Fruit fly (Drosophila melanogaster) whole organism, prepupa: Measurements from ENCODE around the gene dhd.

Source experiments
- CG10631 ChIP-seq: fragments of 200-800 bp; sonication (Bioruptor generic); optimal IDR thresholded peaks from 2 replicates; lab custom pipeline; 2016; ENCODE audit warnings: missing biosample characterization, missing genetic modification characterization
- CG10669 ChIP-seq: fragments of 200-800 bp; sonication (Bioruptor generic); optimal IDR thresholded peaks from 3 replicates; lab custom pipeline; 2018; ENCODE audit warnings: missing biosample characterization, mild to moderate bottlenecking, missing genetic modification characterization, moderate library complexity
- CG11294 ChIP-seq: fragments of 200-800 bp; sonication (Bioruptor generic); IDR thresholded peaks from 2 replicates; pipeline ENCODE4 v1.3.6; 2022; ENCODE audit warnings: missing biosample characterization, missing genetic modification characterization
- CG15336 ChIP-seq: fragments of 200-800 bp; sonication (Bioruptor generic); IDR thresholded peaks from 2 replicates; pipeline ENCODE4 v1.3.6; 2022; ENCODE audit warnings: missing biosample characterization, missing genetic modification characterization
- CG3032 ChIP-seq: fragments of 200-800 bp; optimal IDR thresholded peaks from 2 replicates; lab custom pipeline; 2019; ENCODE audit warnings: missing biosample characterization, mild to moderate bottlenecking, missing genetic modification characterization, moderate library complexity
- CG32006 ChIP-seq: fragments of 200-800 bp; sonication (Bioruptor generic); optimal IDR thresholded peaks from 3 replicates; lab custom pipeline; 2017; ENCODE audit warnings: missing biosample characterization, mild to moderate bottlenecking, missing genetic modification characterization
- CG34406 ChIP-seq: fragments of 200-800 bp; sonication (Bioruptor generic); optimal IDR thresholded peaks from 3 replicates; lab custom pipeline; 2016; ENCODE audit warnings: missing biosample characterization, missing genetic modification characterization
- CG3919 ChIP-seq: fragments of 200-800 bp; sonication (Bioruptor generic); optimal IDR thresholded peaks from 3 replicates; lab custom pipeline; 2016; ENCODE audit warnings: missing biosample characterization, missing genetic modification characterization
- CG6163 ChIP-seq: fragments of 200-800 bp; sonication (Bioruptor generic); IDR thresholded peaks from 3 replicates; pipeline ENCODE4 v1.3.6; 2022; ENCODE audit warnings: missing biosample characterization, missing genetic modification characterization
- CG6276 ChIP-seq: fragments of 200-800 bp; sonication (Bioruptor generic); optimal IDR thresholded peaks from 2 replicates; lab custom pipeline; 2017; ENCODE audit warnings: missing biosample characterization, mild to moderate bottlenecking, missing genetic modification characterization
- CG6792 ChIP-seq: fragments of 200-800 bp; sonication (Bioruptor generic); optimal IDR thresholded peaks from 3 replicates; lab custom pipeline; 2016; ENCODE audit warnings: missing biosample characterization, missing genetic modification characterization
- CG6808 ChIP-seq: fragments of 200-800 bp; sonication (Bioruptor generic); optimal IDR thresholded peaks from 3 replicates; lab custom pipeline; 2017; ENCODE audit warnings: missing biosample characterization, missing genetic modification characterization, mild to moderate bottlenecking, moderate library complexity, missing genetic modification reagents
- CG8119 ChIP-seq: fragments of 200-800 bp; sonication (Bioruptor generic); IDR thresholded peaks from 3 replicates; pipeline ENCODE4 v1.3.6; 2022; ENCODE audit warnings: missing biosample characterization, missing genetic modification characterization
- CG8319 ChIP-seq: fragments of 200-800 bp; sonication (Bioruptor generic); optimal IDR thresholded peaks from 3 replicates; lab custom pipeline; 2016; ENCODE audit warnings: missing biosample characterization, missing genetic modification characterization
- CG9139 ChIP-seq: fragments of 200-800 bp; sonication (Bioruptor generic); optimal IDR thresholded peaks from 3 replicates; lab custom pipeline; 2017; ENCODE audit warnings: missing biosample characterization, mild to moderate bottlenecking, missing genetic modification characterization
- Eip75B ChIP-seq: fragments of 200-800 bp; sonication (Bioruptor generic); optimal IDR thresholded peaks from 3 replicates; lab custom pipeline; 2016; ENCODE audit warnings: missing biosample characterization, missing genetic modification characterization
- Eip78C ChIP-seq: fragments of 200-800 bp; sonication (Bioruptor generic); peaks from one replicate; lab custom pipeline; 2016; ENCODE audit warnings: missing biosample characterization, missing genetic modification characterization
- Eip93F ChIP-seq: fragments of 200-800 bp; sonication (Bioruptor generic); optimal IDR thresholded peaks from 2 replicates; lab custom pipeline; 2016; ENCODE audit warnings: missing biosample characterization, mild to moderate bottlenecking, missing genetic modification characterization
- Ets21C ChIP-seq: fragments of 200-800 bp; sonication (Bioruptor generic); optimal IDR thresholded peaks from 3 replicates; lab custom pipeline; 2016; ENCODE audit warnings: missing biosample characterization, missing genetic modification characterization
- Gug ChIP-seq: fragments of 200-800 bp; sonication (Bioruptor generic); IDR thresholded peaks from 2 replicates; pipeline ENCODE4 v1.3.6; 2022; ENCODE audit warnings: missing biosample characterization, missing genetic modification characterization
- Hr39 ChIP-seq: fragments of 200-800 bp; sonication (Bioruptor generic); optimal IDR thresholded peaks from 2 replicates; lab custom pipeline; 2016; ENCODE audit warnings: missing biosample characterization, missing genetic modification characterization
- Lpt ChIP-seq: fragments of 200-800 bp; sonication (Bioruptor generic); optimal IDR thresholded peaks from 3 replicates; lab custom pipeline; 2016; ENCODE audit warnings: missing biosample characterization, missing genetic modification characterization
- OdsH ChIP-seq: fragments of 200-800 bp; sonication (Bioruptor generic); optimal IDR thresholded peaks from 3 replicates; lab custom pipeline; 2016; ENCODE audit warnings: missing biosample characterization, missing genetic modification characterization
- Smox ChIP-seq: fragments of 200-800 bp; sonication (Bioruptor generic); optimal IDR thresholded peaks from 3 replicates; lab custom pipeline; 2016; ENCODE audit warnings: missing biosample characterization, missing genetic modification characterization
- Sox15 ChIP-seq: fragments of 200-800 bp; sonication (Bioruptor generic); optimal IDR thresholded peaks from 3 replicates; lab custom pipeline; 2016; ENCODE audit warnings: missing biosample characterization, missing genetic modification characterization
- acj6 ChIP-seq: fragments of 200-800 bp; sonication (Bioruptor generic); optimal IDR thresholded peaks from 3 replicates; lab custom pipeline; 2016; ENCODE audit warnings: missing biosample characterization, missing genetic modification characterization
- dsx ChIP-seq: fragments of 200-800 bp; optimal IDR thresholded peaks from 3 replicates; lab custom pipeline; 2019; ENCODE audit warnings: missing biosample characterization, mild to moderate bottlenecking, missing genetic modification characterization, moderate library complexity; ENCODE audit not compliant: poor library complexity, severe bottlenecking
- eg ChIP-seq: fragments of 200-800 bp; sonication (Bioruptor generic); IDR thresholded peaks from 3 replicates; pipeline ENCODE4 v1.3.6; 2022; ENCODE audit warnings: missing biosample characterization, missing genetic modification characterization
- esn ChIP-seq: fragments of 200-800 bp; sonication (Bioruptor generic); optimal IDR thresholded peaks from 2 replicates; lab custom pipeline; 2016; ENCODE audit warnings: missing biosample characterization, mild to moderate bottlenecking, missing genetic modification characterization, moderate library complexity
- fd59A ChIP-seq: fragments of 200-800 bp; sonication (Bioruptor generic); optimal IDR thresholded peaks from 2 replicates; lab custom pipeline; 2017; ENCODE audit warnings: missing biosample characterization, mild to moderate bottlenecking, missing genetic modification characterization, missing genetic modification reagents
- fd85E ChIP-seq: fragments of 200-800 bp; sonication (Bioruptor generic); optimal IDR thresholded peaks from 3 replicates; lab custom pipeline; 2016; ENCODE audit warnings: missing biosample characterization, missing genetic modification characterization
- lz ChIP-seq: fragments of 200-800 bp; sonication (Bioruptor generic); optimal IDR thresholded peaks from 3 replicates; lab custom pipeline; 2016; ENCODE audit warnings: missing biosample characterization, missing genetic modification characterization
- pdm3 ChIP-seq: fragments of 200-800 bp; sonication (Bioruptor generic); optimal IDR thresholded peaks from 3 replicates; lab custom pipeline; 2016; ENCODE audit warnings: missing biosample characterization, missing genetic modification characterization
- salr ChIP-seq, 2 experiments: fragments of 200-800 bp; sonication (Bioruptor generic); optimal IDR thresholded peaks; 3 replicates each; lab custom pipeline; 2016 to 2018; ENCODE audit warnings: missing biosample characterization in 2 of 2, missing genetic modification characterization in 2 of 2, mild to moderate bottlenecking in 1 of 2
- ss ChIP-seq, 2 experiments: fragments of 200-800 bp; sonication (Bioruptor generic); optimal IDR thresholded peaks; 2 replicates in 1 of 2; 3 replicates in 1 of 2; lab custom pipeline; 2017 to 2018; ENCODE audit warnings: mild to moderate bottlenecking in 2 of 2, missing biosample characterization in 2 of 2, missing genetic modification characterization in 2 of 2, moderate library complexity in 1 of 2
- topi ChIP-seq: fragments of 200-800 bp; sonication (Bioruptor generic); optimal IDR thresholded peaks from 3 replicates; lab custom pipeline; 2016; ENCODE audit warnings: missing biosample characterization, missing genetic modification characterization

Gene dhd

dm6 chrX:5336722-5337121, 24.8 kb downstream of the dhd start (continued):
- TF ChIP-seq eg (GFP tag; lab: Robert Waterston, UW) (peak; percentile 43; the same call in 1 of the 3 replicates), fd85E (no peak), CG6808 (GFP tag; lab: Kevin White, UChicago) (peak; percentile 22), ss (GFP tag; optimal IDR thresholded peaks at IDR 0.05; lab: Kevin White, UChicago) (no peak), Smox (GFP tag; lab: Kevin White, UChicago) (peak; percentile 60), OdsH (GFP tag; lab: Kevin White, UChicago) (peak; percentile 53), Gug (no peak), lz (GFP tag; lab: Kevin White, UChicago) (peak; percentile 73), CG34406 (GFP tag; lab: Kevin White, UChicago) (peak; percentile 68), salr (GFP tag; optimal IDR thresholded peaks at IDR 0.05; lab: Kevin White, UChicago) (no peak), CG11294 (peak; percentile 11; the same call in 1 of the 2 replicates)

- no peak for TF ChIP-seq CG6792 (GFP tag; lab: Kevin White, UChicago)
- no peak for TF ChIP-seq esn (GFP tag; lab: Kevin White, UChicago)
- TF ChIP-seq CG9139 (GFP tag; lab: Kevin White, UChicago), result no peak
- TF ChIP-seq ss (GFP tag; optimal IDR thresholded peaks at IDR 0.05; lab: Kevin White, UChicago), result no peak
- peak; percentile 20 for TF ChIP-seq CG8319 (GFP tag; lab: Kevin White, UChicago)
- TF ChIP-seq fd85E, result no peak
- no peak for TF ChIP-seq CG3919 (GFP tag; lab: Kevin White, UChicago)
These were observed 25.3 kb downstream of the dhd start for dm6 chrX:5337316-5337715.

- TF ChIP-seq CG8119 (GFP tag; lab: Robert Waterston, UW) (no peak), CG32006 (GFP tag; lab: Kevin White, UChicago) (peak; percentile 27)
These were observed 26.5 kb downstream of the dhd start for dm6 chrX:5338435-5338834.

dm6 chrX:5339970-5340369, 28.0 kb downstream of the dhd start, which contains the start of gene SK:
Gene SK, plus strand, starts transcription at chrX:5340236.
- TF ChIP-seq CG6163 (GFP tag; lab: Robert Waterston, UW), result 0 out of 3 replicates have a peak, but pooled peaks have one; percentile 21
- TF ChIP-seq esn (GFP tag; lab: Kevin White, UChicago), result no peak
- peak; percentile 27; the same call in 1 of the 3 replicates for TF ChIP-seq eg (GFP tag; lab: Robert Waterston, UW)
- TF ChIP-seq Eip93F (GFP tag; lab: Kevin White, UChicago), result no peak
- peak; percentile 19; the same call in 1 of the 2 replicates for TF ChIP-seq CG15336
- TF ChIP-seq Hr39 (GFP tag; lab: Kevin White, UChicago), result no peak

- no peak for TF ChIP-seq CG10669
- no peak for TF ChIP-seq fd59A (GFP tag; lab: Kevin White, UChicago)
- no peak for TF ChIP-seq fd85E
- no peak for TF ChIP-seq pdm3 (GFP tag; lab: Kevin White, UChicago)
- no peak for TF ChIP-seq CG8319 (GFP tag; lab: Kevin White, UChicago)
- no peak for TF ChIP-seq ss (GFP tag; optimal IDR thresholded peaks at IDR 0.05; lab: Kevin White, UChicago)
- TF ChIP-seq CG6792 (GFP tag; lab: Kevin White, UChicago), result no peak
- no peak for TF ChIP-seq Eip75B (GFP tag; lab: Kevin White, UChicago)
- no peak for TF ChIP-seq dsx
- no peak for TF ChIP-seq topi
- no peak for TF ChIP-seq Ets21C (GFP tag; lab: Kevin White, UChicago)
- TF ChIP-seq CG6276 (GFP tag; lab: Kevin White, UChicago), result peak; percentile 18
- TF ChIP-seq eg (GFP tag; lab: Robert Waterston, UW), result peak; percentile 42; the same call in 2 of the 3 replicates
- no peak for TF ChIP-seq OdsH (GFP tag; lab: Kevin White, UChicago)
- TF ChIP-seq CG3032 (tag; lab: Kevin White, UChicago), result no peak
- no peak for TF ChIP-seq CG8119 (GFP tag; lab: Robert Waterston, UW)
- TF ChIP-seq Lpt, result no peak
- TF ChIP-seq Gug, result peak; percentile 30; the same call in 1 of the 2 replicates
- peak; percentile 14 for TF ChIP-seq CG32006 (GFP tag; lab: Kevin White, UChicago)
- no peak for TF ChIP-seq Sox15 (GFP tag; lab: Kevin White, UChicago)
- no peak for TF ChIP-seq CG9139 (GFP tag; lab: Kevin White, UChicago)
- TF ChIP-seq CG11294, result no peak
- no peak for TF ChIP-seq Eip78C (GFP tag; lab: Kevin White, UChicago)
- no peak for TF ChIP-seq acj6
- TF ChIP-seq CG15336, result peak; percentile 37; the same call in 1 of the 2 replicates
- TF ChIP-seq esn (GFP tag; lab: Kevin White, UChicago), result no peak
- TF ChIP-seq Eip93F (GFP tag; lab: Kevin White, UChicago), result no peak
- TF ChIP-seq CG10631 (GFP tag; lab: Kevin White, UChicago), result no peak
- TF ChIP-seq, all 60 proteins: peak for 5
These were observed 38.1 kb downstream of the dhd start for dm6 chrX:5349899-5350575.
